Worm (Caenorhabditis elegans): ENCODE measurements around the gene F44F4.10.
A peak's percentile ranks its signal among the peaks of the same experiment; 100 is the strongest.

The F44F4.10 gene

DNA sequence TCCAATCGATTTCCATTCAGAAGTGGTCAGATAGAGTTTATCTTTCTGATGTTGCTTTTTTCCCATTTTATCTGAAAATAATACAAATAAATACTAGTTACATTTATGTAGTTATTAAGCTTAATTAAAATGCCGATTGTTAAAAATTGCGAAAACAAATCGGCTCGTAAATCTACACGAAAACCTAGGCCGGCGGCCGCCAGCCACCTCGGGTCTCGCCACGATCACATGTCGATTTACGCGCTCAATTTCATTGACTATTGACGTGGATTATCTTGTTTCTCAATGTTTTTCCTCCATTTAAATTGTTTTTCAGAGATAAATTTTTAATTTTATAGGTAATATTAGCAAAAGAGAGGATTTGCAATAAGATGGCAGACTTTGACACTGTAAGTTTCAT is 44.5 kb downstream of the F44F4.10 start, which contains the start of the genes cyn-4 and copz-1 (continued):
- TF ChIP-seq atf-7 (tag; optimal IDR thresholded peaks at IDR 0.05) (no peak), ets-4 (GFP tag; optimal IDR thresholded peaks at IDR 0.05) (no peak), C17E4.6 (GFP tag; IDR thresholded peaks at IDR 0.05) (no peak), B0261.1 (tag; optimal IDR thresholded peaks at IDR 0.05) (no peak), F49E8.2 (tag; optimal IDR thresholded peaks at IDR 0.05; ENCODE audit: insufficient read depth) (no peak), F57A8.1 (GFP tag; optimal IDR thresholded peaks at IDR 0.05) (no peak), Y67H2A.10 (GFP tag; conservative IDR thresholded peaks at IDR 0.05) (0 out of 2 replicates have a peak, but pooled peaks have one; percentile 42), ceh-79 (tag; optimal IDR thresholded peaks at IDR 0.05) (no peak), unc-130 (GFP tag; optimal IDR thresholded peaks at IDR 0.05) (peak; percentile 83), lin-54 (GFP tag; optimal IDR thresholded peaks at IDR 0.05) (peak; percentile 59), K12H6.12 (tag; optimal IDR thresholded peaks at IDR 0.05) (peak; percentile 47), gei-17 (GFP tag; optimal IDR thresholded peaks at IDR 0.05) (no peak), efl-1 (GFP tag; optimal IDR thresholded peaks at IDR 0.05) (peak; percentile 40), hmg-1.2 (GFP tag; IDR thresholded peaks at IDR 0.05) (no peak), aptf-3 (GFP tag; IDR thresholded peaks at IDR 0.05) (no peak), lsy-27 (tag; optimal IDR thresholded peaks at IDR 0.05; ENCODE audit: borderline replicate concordance, insufficient read depth) (no peak), ceh-27 (GFP tag; optimal IDR thresholded peaks at IDR 0.05) (peak; percentile 86), F52B5.7 (tag; optimal IDR thresholded peaks at IDR 0.05) (no peak), dpff-1 (tag; optimal IDR thresholded peaks at IDR 0.05) (no peak), unc-62 (GFP tag; optimal IDR thresholded peaks at IDR 0.05) (no peak), tbp1 (GFP tag; optimal IDR thresholded peaks at IDR 0.05) (peak; percentile 37), let-526 (GFP tag; IDR thresholded peaks at IDR 0.05) (0 out of 2 replicates have a peak, but pooled peaks have one; percentile 64), pha-4 (tag; optimal IDR thresholded peaks at IDR 0.05) (peak; percentile 5), madf-6 (GFP tag; IDR thresholded peaks at IDR 0.05) (peak; percentile 75; the same call in 1 of the 2 replicates), ztf-25 (GFP tag; IDR thresholded peaks at IDR 0.05) (no peak), ztf-28 (GFP tag; IDR thresholded peaks at IDR 0.05) (0 out of 2 replicates have a peak, but pooled peaks have one; percentile 49), rcor-1 (GFP tag; IDR thresholded peaks at IDR 0.05) (peak; percentile 43; the same call in 1 of the 2 replicates), ekl-4 (GFP tag; IDR thresholded peaks at IDR 0.05) (0 out of 2 replicates have a peak, but pooled peaks have one; percentile 37), ama-1 (optimal IDR thresholded peaks at IDR 0.05) (no peak), ama-1 (GFP tag; optimal IDR thresholded peaks at IDR 0.05) (no peak), mxl-1 (tag; optimal IDR thresholded peaks at IDR 0.05) (no peak), mes-4 (tag; optimal IDR thresholded peaks at IDR 0.05) (no peak), T07F8.4 (tag; optimal IDR thresholded peaks at IDR 0.05) (no peak), dox-1 (GFP tag; IDR thresholded peaks at IDR 0.05) (peak; percentile 84), F33H1.4 (GFP tag; IDR thresholded peaks at IDR 0.05) (peak; percentile 93), tlf-1 (GFP tag; optimal IDR thresholded peaks at IDR 0.05) (no peak), nhr-27 (tag; optimal IDR thresholded peaks at IDR 0.05) (no peak), hsf-1 (GFP tag; IDR thresholded peaks at IDR 0.05) (no peak), ceh-91 (GFP tag; IDR thresholded peaks at IDR 0.05) (peak; percentile 66), lsl-1 (GFP tag; optimal IDR thresholded peaks at IDR 0.05) (peak; percentile 70), hmg-20 (GFP tag; IDR thresholded peaks at IDR 0.05) (no peak), nhr-80 (tag; optimal IDR thresholded peaks at IDR 0.05) (peak; percentile 21), mcd-1 (GFP tag; IDR thresholded peaks at IDR 0.05) (peak; percentile 67), pbrm-1 (GFP tag; IDR thresholded peaks at IDR 0.05) (no peak), ceh-58 (GFP tag; IDR thresholded peaks at IDR 0.05) (no peak), bed-1 (GFP tag; IDR thresholded peaks at IDR 0.05) (no peak), B0019.2 (GFP tag; conservative IDR thresholded peaks at IDR 0.05) (peak; percentile 84), lin-40 (tag; optimal IDR thresholded peaks at IDR 0.05) (peak; percentile 55), sptf-2 (GFP tag; optimal IDR thresholded peaks at IDR 0.05) (no peak), F10E7.11 (tag; optimal IDR thresholded peaks at IDR 0.05) (no peak)
